Fruit fly (Drosophila melanogaster) whole organism, embryonic: ENCODE measurements around the gene Unc50.

ENCODE experiments used
- Bgb ChIP-seq: fragments of 200-800 bp; sonication (Bioruptor generic); IDR thresholded peaks from 2 replicates; pipeline ENCODE4 v1.3.6; 2022; ENCODE audit warnings: missing biosample characterization, missing genetic modification characterization; ENCODE audit not compliant: partially characterized antibody
- CG10147 ChIP-seq: fragments of 200-800 bp; sonication (Bioruptor generic); optimal IDR thresholded peaks from 2 replicates; lab custom pipeline; 2019; ENCODE audit warnings: missing biosample characterization, mild to moderate bottlenecking, missing genetic modification characterization, moderate library complexity
- CG10267 ChIP-seq: fragments of 200-800 bp; sonication (Bioruptor generic); optimal IDR thresholded peaks from 2 replicates; lab custom pipeline; 2018; ENCODE audit warnings: missing biosample characterization, mild to moderate bottlenecking, missing genetic modification characterization, moderate library complexity
- CG13287 ChIP-seq: fragments of 200-800 bp; sonication (Bioruptor generic); IDR thresholded peaks from 2 replicates; pipeline ENCODE4 v1.3.6; 2022; ENCODE audit warnings: missing biosample characterization, missing genetic modification characterization; ENCODE audit not compliant: partially characterized antibody
- CG15073 ChIP-seq: fragments of 200-800 bp; sonication (Bioruptor generic); optimal IDR thresholded peaks from 2 replicates; lab custom pipeline; 2016; ENCODE audit warnings: missing biosample characterization, missing genetic modification characterization
- CG16863 ChIP-seq: fragments of 200-800 bp; sonication (Bioruptor generic); optimal IDR thresholded peaks from 3 replicates; lab custom pipeline; 2016; ENCODE audit warnings: missing biosample characterization, missing genetic modification characterization
- CG17385 ChIP-seq: fragments of 200-800 bp; sonication (Bioruptor generic); optimal IDR thresholded peaks from 3 replicates; lab custom pipeline; 2018; ENCODE audit warnings: missing biosample characterization, mild to moderate bottlenecking, missing genetic modification characterization
- CG1832 ChIP-seq: fragments of 200-800 bp; sonication (Bioruptor generic); optimal IDR thresholded peaks from 2 replicates; lab custom pipeline; 2017; ENCODE audit warnings: missing biosample characterization, mild to moderate bottlenecking, missing genetic modification characterization, inconsistent platforms
- CG33557 ChIP-seq: fragments of 200-800 bp; sonication (Bioruptor generic); optimal IDR thresholded peaks from 2 replicates; lab custom pipeline; 2019; ENCODE audit warnings: missing biosample characterization, mild to moderate bottlenecking, missing genetic modification characterization, moderate library complexity
- CG34376 ChIP-seq: fragments of 200-800 bp; sonication (Bioruptor generic); optimal IDR thresholded peaks from 2 replicates; lab custom pipeline; 2018; ENCODE audit warnings: missing biosample characterization, mild to moderate bottlenecking, missing genetic modification characterization
- CG4707 ChIP-seq: fragments of 200-800 bp; sonication (Bioruptor generic); optimal IDR thresholded peaks from 2 replicates; lab custom pipeline; 2018; ENCODE audit warnings: missing biosample characterization, mild to moderate bottlenecking, missing genetic modification characterization, moderate library complexity
- CG5245 ChIP-seq: fragments of 200-800 bp; sonication (Bioruptor generic); optimal IDR thresholded peaks from 3 replicates; lab custom pipeline; 2016; ENCODE audit warnings: missing biosample characterization, missing genetic modification characterization
- CG8290 ChIP-seq, 3 experiments: fragments of 200-800 bp; sonication (Bioruptor generic); optimal IDR thresholded peaks; 2 replicates each; lab custom pipeline; 2016 to 2019; ENCODE audit warnings: missing biosample characterization in 3 of 3, missing genetic modification characterization in 3 of 3, mild to moderate bottlenecking in 2 of 3, moderate library complexity in 1 of 3
- CHES-1-like ChIP-seq: fragments of 200-800 bp; sonication (Bioruptor generic); optimal IDR thresholded peaks from 2 replicates; lab custom pipeline; 2016; ENCODE audit warnings: missing biosample characterization, missing genetic modification characterization
- Dref ChIP-seq: fragments of 200-800 bp; sonication (Bioruptor generic); IDR thresholded peaks from 2 replicates; pipeline ENCODE4 v1.3.6; 2022; ENCODE audit warnings: missing biosample characterization, missing genetic modification characterization
- Ets65A ChIP-seq: fragments of 200-800 bp; sonication (Bioruptor generic); peaks from one replicate; lab custom pipeline; 2016; ENCODE audit warnings: missing biosample characterization, missing genetic modification characterization
- Fer3 ChIP-seq: fragments of 200-800 bp; sonication (Bioruptor generic); optimal IDR thresholded peaks from 2 replicates; lab custom pipeline; 2018; ENCODE audit warnings: missing biosample characterization, mild to moderate bottlenecking, missing genetic modification characterization, moderate library complexity
- Gug ChIP-seq: fragments of 200-800 bp; sonication (Bioruptor generic); IDR thresholded peaks from 4 replicates; pipeline ENCODE4 v1.3.6; 2022; ENCODE audit warnings: missing biosample characterization, missing genetic modification characterization
- H15 ChIP-seq: fragments of 200-800 bp; sonication (Bioruptor generic); IDR thresholded peaks from 3 replicates; pipeline ENCODE4 v1.3.6; 2022; ENCODE audit warnings: missing biosample characterization, missing genetic modification characterization
- HmgD ChIP-seq: fragments of 200-800 bp; sonication (Bioruptor generic); optimal IDR thresholded peaks from 3 replicates; lab custom pipeline; 2016; ENCODE audit warnings: missing biosample characterization, missing genetic modification characterization
- Hmr ChIP-seq: fragments of 200-800 bp; sonication (Bioruptor generic); optimal IDR thresholded peaks from 3 replicates; lab custom pipeline; 2017; ENCODE audit warnings: mild to moderate bottlenecking, missing biosample characterization, missing genetic modification reagents, missing genetic modification characterization
- Hr78 ChIP-seq, 2 experiments: fragments of 200-800 bp in 1 of 2; fragments of >200 bp in 1 of 2; sonication (Bioruptor generic) in 1 of 2; optimal IDR thresholded peaks; 2 replicates each; lab custom pipeline; 2017 to 2019; ENCODE audit warnings: missing biosample characterization in 2 of 2, missing genetic modification characterization in 2 of 2, mild to moderate bottlenecking in 1 of 2, moderate library complexity in 1 of 2
- NC2β ChIP-seq: fragments of 200-800 bp; sonication (Bioruptor generic); optimal IDR thresholded peaks from 2 replicates; lab custom pipeline; 2016; ENCODE audit warnings: missing biosample characterization, missing genetic modification characterization
- Ptx1 ChIP-seq: fragments of 200-800 bp; sonication (Bioruptor generic); IDR thresholded peaks from 2 replicates; pipeline ENCODE4 v1.3.6; 2022; ENCODE audit warnings: missing biosample characterization, missing genetic modification characterization
- Ssrp ChIP-seq: fragments of 200-800 bp; sonication (Bioruptor generic); optimal IDR thresholded peaks from 2 replicates; lab custom pipeline; 2018; ENCODE audit warnings: missing biosample characterization, mild to moderate bottlenecking, missing genetic modification characterization, moderate library complexity
- ab ChIP-seq: fragments of 200-800 bp; sonication (Bioruptor generic); optimal IDR thresholded peaks from 2 replicates; lab custom pipeline; 2016; ENCODE audit warnings: missing biosample characterization, missing genetic modification characterization
- ase ChIP-seq: fragments of 200-800 bp; sonication (Bioruptor generic); IDR thresholded peaks from 3 replicates; pipeline ENCODE4 v1.3.6; 2022; ENCODE audit warnings: missing biosample characterization, missing genetic modification characterization
- bowl ChIP-seq: fragments of 200-800 bp; sonication (Bioruptor generic); IDR thresholded peaks from 2 replicates; pipeline ENCODE4 v1.3.6; 2022; ENCODE audit warnings: missing biosample characterization, missing genetic modification characterization
- chinmo ChIP-seq: fragments of 200-800 bp; sonication (Bioruptor generic); IDR thresholded peaks from 4 replicates; pipeline ENCODE4 v1.3.6; 2022; ENCODE audit warnings: missing biosample characterization, missing genetic modification characterization; ENCODE audit not compliant: partially characterized antibody
- dati ChIP-seq: fragments of 200-800 bp; sonication (Bioruptor generic); IDR thresholded peaks from 2 replicates; pipeline ENCODE4 v1.3.6; 2022; ENCODE audit warnings: missing biosample characterization, missing genetic modification characterization
- ems ChIP-seq: fragments of 200-800 bp; sonication (Bioruptor generic); optimal IDR thresholded peaks from 3 replicates; lab custom pipeline; 2016; ENCODE audit warnings: missing biosample characterization, missing genetic modification characterization
- en ChIP-seq: fragments of 200-800 bp; sonication (Bioruptor generic); optimal IDR thresholded peaks from 2 replicates; lab custom pipeline; 2016; ENCODE audit warnings: missing biosample characterization, missing genetic modification characterization
- fd96Cb ChIP-seq: fragments of 200-800 bp; sonication (Bioruptor generic); optimal IDR thresholded peaks from 2 replicates; lab custom pipeline; 2018; ENCODE audit warnings: missing biosample characterization, mild to moderate bottlenecking, missing genetic modification characterization, moderate library complexity
- fru ChIP-seq: fragments of >200 bp; optimal IDR thresholded peaks from 2 replicates; lab custom pipeline; 2017
- gfzf ChIP-seq: fragments of 200-800 bp; sonication (Bioruptor generic); optimal IDR thresholded peaks from 2 replicates; lab custom pipeline; 2016; ENCODE audit warnings: missing biosample characterization, mild to moderate bottlenecking, missing genetic modification characterization, moderate library complexity
- gsb-n ChIP-seq: fragments of 200-800 bp; sonication (Bioruptor generic); optimal IDR thresholded peaks from 3 replicates; lab custom pipeline; 2018; ENCODE audit warnings: missing biosample characterization, mild to moderate bottlenecking, missing genetic modification characterization
- ind ChIP-seq: fragments of 200-800 bp; sonication (Bioruptor generic); optimal IDR thresholded peaks from 3 replicates; lab custom pipeline; 2016; ENCODE audit warnings: missing biosample characterization, missing genetic modification characterization
- pan ChIP-seq, 4 experiments: fragments of >200 bp in 3 of 4; fragments of 200-800 bp in 1 of 4; sonication (Bioruptor generic) in 1 of 4; optimal IDR thresholded peaks in 3 of 4; IDR thresholded peaks in 1 of 4; 2 replicates each; pipeline versions ENCODE4 v1.3.6 to Lab custom; 2017 to 2022; ENCODE audit warnings: missing biosample characterization in 2 of 4, missing genetic modification characterization in 2 of 4, mixed read lengths in 1 of 4
- pfk ChIP-seq: fragments of 200-800 bp; sonication (Bioruptor generic); optimal IDR thresholded peaks from 2 replicates; lab custom pipeline; 2018; ENCODE audit warnings: missing biosample characterization, mild to moderate bottlenecking, missing genetic modification characterization, moderate library complexity
- sens ChIP-seq: fragments of 200-800 bp; sonication (Bioruptor generic); peaks from one replicate; lab custom pipeline; 2016; ENCODE audit warnings: missing biosample characterization, missing genetic modification characterization
- sens-2 ChIP-seq: fragments of 200-800 bp; sonication (Bioruptor generic); IDR thresholded peaks from 2 replicates; pipeline ENCODE4 v1.3.6; 2022; ENCODE audit warnings: missing biosample characterization, missing genetic modification characterization
- shn ChIP-seq: fragments of 200-800 bp; sonication (Bioruptor generic); optimal IDR thresholded peaks from 3 replicates; lab custom pipeline; 2016; ENCODE audit warnings: missing biosample characterization, missing genetic modification characterization
- slp2 ChIP-seq: fragments of 200-800 bp; sonication (Bioruptor generic); optimal IDR thresholded peaks from 2 replicates; lab custom pipeline; 2016; ENCODE audit warnings: missing biosample characterization, missing genetic modification characterization
- sob ChIP-seq: fragments of 200-800 bp; sonication (Bioruptor generic); IDR thresholded peaks from 2 replicates; pipeline ENCODE4 v1.3.6; 2022; ENCODE audit warnings: missing biosample characterization, missing genetic modification characterization
- ssp ChIP-seq: fragments of 200-800 bp; sonication (Bioruptor generic); IDR thresholded peaks from 2 replicates; pipeline ENCODE4 v1.3.6; 2022; ENCODE audit warnings: missing biosample characterization, missing genetic modification characterization
- tgo ChIP-seq: fragments of 200-800 bp; sonication (Bioruptor generic); IDR thresholded peaks from 3 replicates; pipeline ENCODE4 v1.3.6; 2022; ENCODE audit warnings: missing biosample characterization, missing genetic modification characterization
- tup ChIP-seq: fragments of 200-800 bp; sonication (Bioruptor generic); optimal IDR thresholded peaks from 2 replicates; lab custom pipeline; 2016; ENCODE audit warnings: missing biosample characterization, mild to moderate bottlenecking, missing genetic modification characterization, moderate library complexity
- zfh1 ChIP-seq: fragments of 200-800 bp; sonication (Bioruptor generic); IDR thresholded peaks from 3 replicates; pipeline ENCODE4 v1.3.6; 2022; ENCODE audit warnings: missing biosample characterization, missing genetic modification characterization

Unc50 gene

DNA sequence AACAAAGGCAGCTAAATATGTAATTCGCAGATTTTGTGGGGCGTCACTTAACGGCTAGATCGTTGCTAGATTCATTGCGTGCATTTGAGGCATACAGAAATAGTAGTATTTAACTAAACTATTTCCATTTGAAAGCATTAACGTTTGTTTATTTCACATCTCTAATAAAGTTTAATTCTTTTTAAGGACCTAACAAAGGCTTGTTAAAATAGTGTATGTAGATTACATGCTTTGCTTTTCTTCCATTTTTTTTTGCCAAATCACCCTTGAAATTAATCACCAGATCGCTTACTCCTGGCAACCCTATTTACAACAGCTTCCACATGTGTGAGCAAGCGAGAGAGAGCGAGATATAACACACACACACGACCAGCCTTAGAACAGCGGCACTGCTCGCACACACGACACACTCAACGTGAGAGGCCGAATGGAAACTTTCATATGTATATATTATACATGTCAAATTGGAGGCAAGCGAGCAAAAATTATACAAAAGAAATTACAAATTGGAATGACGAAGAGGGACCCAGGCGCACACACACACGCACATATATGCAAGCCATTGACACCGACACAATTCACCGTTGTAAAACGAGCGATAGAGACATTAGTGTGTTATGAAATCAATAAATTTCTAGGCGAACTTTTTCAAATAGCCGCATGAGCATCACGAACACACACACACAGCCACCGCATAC lies 17.1 kb downstream of the Unc50 start (continued):
- TF ChIP-seq bowl (GFP tag; lab: Robert Waterston, UW) (no peak), CG5245 (GFP tag; lab: Kevin White, UChicago) (peak; percentile 42), Bgb (GFP tag; lab: Robert Waterston, UW) (peak; percentile 32; the same call in 1 of the 2 replicates), Ets65A (GFP tag; lab: Kevin White, UChicago) (no peak), CG10267 (tag; lab: Kevin White, UChicago) (peak; percentile 38), ems (GFP tag; lab: Kevin White, UChicago) (peak; percentile 29), ase (GFP tag; lab: Robert Waterston, UW) (no peak), Ssrp (tag; lab: Kevin White, UChicago) (peak; percentile 36), dati (GFP tag; lab: Robert Waterston, UW) (no peak), ab (GFP tag; lab: Kevin White, UChicago) (no peak), CG33557 (GFP tag; lab: Kevin White, UChicago) (peak; percentile 25), pfk (GFP tag; lab: Kevin White, UChicago) (peak; percentile 43), zfh1 (GFP tag; lab: Robert Waterston, UW) (peak; percentile 75; the same call in 2 of the 3 replicates), NC2β (GFP tag; lab: Kevin White, UChicago) (peak; percentile 41), Dref (GFP tag; lab: Robert Waterston, UW) (0 out of 2 replicates have a peak, but pooled peaks have one; percentile 2), CG13287 (no peak; the same call in 1 of the 2 replicates), pan (optimal IDR thresholded peaks at IDR 0.05; lab: Kevin White, UChicago) (no peak), pan (GFP tag; optimal IDR thresholded peaks at IDR 0.05 in 1 of 2, IDR thresholded peaks at IDR 0.05 in 1 of 2) (no peak), fru (lab: Kevin White, UChicago) (no peak), Gug (GFP tag; lab: Robert Waterston, UW) (peak; percentile 50; the same call in 1 of the 4 replicates), CG34376 (GFP tag; lab: Kevin White, UChicago) (peak; percentile 78), CG17385 (GFP tag; lab: Kevin White, UChicago) (peak; percentile 65), tup (no peak), CHES-1-like (GFP tag; lab: Kevin White, UChicago) (peak; percentile 61), H15 (GFP tag; lab: Robert Waterston, UW) (no peak), chinmo (peak; percentile 21; the same call in 2 of the 4 replicates), CG10147 (peak; percentile 53), Hr78 (GFP tag; optimal IDR thresholded peaks at IDR 0.05; lab: Kevin White, UChicago) (peak in 1 of 2 experiments; percentile 4), slp2 (no peak), shn (peak; percentile 39), ind (peak; percentile 23), en (GFP tag; lab: Kevin White, UChicago) (no peak), Hmr (GFP tag; lab: Kevin White, UChicago) (peak; percentile 77), sens (GFP tag; lab: Kevin White, UChicago) (peak; percentile 92), gsb-n (tag; lab: Kevin White, UChicago) (peak; percentile 55), sens-2 (GFP tag; lab: Robert Waterston, UW) (0 out of 2 replicates have a peak, but pooled peaks have one; percentile 16), sob (peak; percentile 44), gfzf (GFP tag; lab: Kevin White, UChicago) (no peak), CG1832 (GFP tag; lab: Kevin White, UChicago) (peak; percentile 80), ssp (no peak), CG4707 (GFP tag; lab: Kevin White, UChicago) (peak; percentile 37), tgo (GFP tag; lab: Robert Waterston, UW) (peak; percentile 53), Ptx1 (GFP tag; lab: Robert Waterston, UW) (peak; percentile 58; the same call in 1 of the 2 replicates), Fer3 (tag; lab: Kevin White, UChicago) (peak; percentile 69), CG16863 (GFP tag; lab: Kevin White, UChicago) (no peak), fd96Cb (tag; lab: Kevin White, UChicago) (peak; percentile 30), CG15073 (GFP tag; lab: Kevin White, UChicago) (no peak), HmgD (GFP tag; lab: Kevin White, UChicago) (peak; percentile 1), CG8290 (GFP tag; optimal IDR thresholded peaks at IDR 0.05; lab: Kevin White, UChicago) (peak; percentile 37), CG8290 (tag; optimal IDR thresholded peaks at IDR 0.05; lab: Kevin White, UChicago) (peak in 1 of 2 experiments; percentile 86)
